Worm (Caenorhabditis elegans): ENCODE data around the gene srj-21.

Gene srj-21

DNA sequence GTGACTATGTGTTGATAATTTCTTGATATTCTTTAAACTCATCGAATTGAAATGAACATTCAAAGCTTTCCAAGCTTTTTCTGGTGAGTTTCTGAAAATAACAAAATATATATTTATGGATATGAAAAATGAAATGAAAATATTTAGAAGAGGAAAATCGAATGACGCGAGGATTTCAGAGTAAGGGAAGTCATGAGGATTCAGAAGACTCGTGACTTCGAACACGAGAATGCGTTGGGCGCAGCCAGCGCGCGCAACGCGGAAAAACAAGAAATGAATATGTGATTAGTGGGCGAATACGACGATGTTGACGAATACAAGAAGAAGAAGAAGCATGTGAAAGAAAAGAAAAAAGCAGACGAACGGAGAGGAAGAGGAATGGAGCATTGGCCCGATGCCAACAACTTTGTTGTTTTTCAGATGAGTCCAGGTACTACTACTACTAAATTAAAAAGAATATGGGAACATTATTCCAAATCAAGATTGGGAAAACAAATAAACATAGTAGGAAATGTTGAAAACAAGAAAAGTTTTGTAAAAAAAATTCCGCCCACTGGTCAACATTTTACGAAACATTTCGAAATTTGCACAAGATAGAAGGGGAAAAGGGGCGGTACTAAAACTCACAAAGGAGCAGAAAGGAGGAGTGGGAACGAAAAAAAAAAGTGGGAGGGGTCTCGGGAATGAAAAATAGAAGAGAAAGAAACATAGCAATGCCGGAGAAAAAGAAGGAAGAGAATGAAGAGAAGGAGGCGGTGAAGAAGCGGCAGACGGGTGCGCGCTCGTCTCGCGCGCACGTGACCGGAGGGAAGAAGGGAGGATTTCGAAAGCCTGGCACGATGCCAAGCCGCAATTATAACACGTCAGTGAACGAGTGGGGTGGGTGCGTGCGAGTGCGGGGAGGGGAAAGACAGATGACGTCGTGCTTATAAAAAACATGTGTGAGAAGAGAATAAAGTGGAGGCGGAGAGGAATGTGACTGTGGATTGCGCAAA is 29.7 kb upstream of the srj-21 start (continued):
- no peak for TF ChIP-seq nhr-23 (tag; optimal IDR thresholded peaks at IDR 0.05)
- TF ChIP-seq egl-27 (tag; optimal IDR thresholded peaks at IDR 0.05): peak; percentile 87
- no peak for TF ChIP-seq dmd-4 (tag; optimal IDR thresholded peaks at IDR 0.05)
- TF ChIP-seq unc-55 (GFP tag; optimal IDR thresholded peaks at IDR 0.05): peak; percentile 90

DNA sequence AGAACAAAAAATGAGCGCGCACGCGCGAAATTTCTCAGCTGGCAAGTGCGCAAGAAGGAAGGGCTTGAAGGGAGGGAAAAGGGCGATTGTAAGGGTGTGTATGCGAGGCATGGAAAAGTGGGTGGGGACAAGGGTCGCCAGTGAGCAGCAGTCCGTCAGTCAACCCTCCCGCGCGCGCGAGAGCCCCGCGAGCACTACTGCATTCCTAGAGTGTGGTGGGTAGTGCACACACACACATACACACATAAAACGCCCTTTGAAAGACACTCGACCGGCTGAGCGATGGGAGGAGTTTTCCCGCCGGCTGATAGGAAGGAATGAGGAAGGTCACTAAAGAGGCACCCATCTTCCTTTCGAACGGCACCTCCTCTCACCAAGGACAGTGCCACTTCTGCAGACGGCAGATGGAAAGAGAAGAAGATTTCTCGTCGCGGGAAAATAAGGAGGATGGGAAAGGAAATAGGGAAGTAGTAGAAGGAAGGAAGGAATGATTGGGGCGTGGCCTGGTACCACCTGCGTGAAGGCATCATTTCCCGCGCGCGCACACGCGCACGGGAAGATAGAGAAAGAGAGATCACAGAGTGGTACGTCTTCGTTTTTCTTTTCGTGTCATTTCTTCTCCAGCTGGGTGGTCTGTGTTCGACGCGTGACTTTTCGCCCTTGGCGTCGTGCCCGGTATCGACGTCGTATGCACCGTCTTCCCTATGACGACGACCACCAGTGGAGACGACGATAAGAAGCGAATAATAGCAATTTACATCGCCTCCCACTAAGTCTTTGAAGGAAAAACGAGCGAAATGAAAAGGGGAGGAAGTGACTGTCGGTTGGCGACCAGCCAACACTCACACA is 28.0 kb upstream of the srj-21 start:
- TF ChIP-seq ztf-1 (GFP tag; conservative IDR thresholded peaks at IDR 0.05): no peak
- no peak for TF ChIP-seq ZK546.5 (tag; optimal IDR thresholded peaks at IDR 0.05)
- TF ChIP-seq elt-1 (tag; optimal IDR thresholded peaks at IDR 0.05): no peak
- no peak for TF ChIP-seq nhr-237 (tag; optimal IDR thresholded peaks at IDR 0.05)
- TF ChIP-seq unc-39 (tag; optimal IDR thresholded peaks at IDR 0.05): no peak
- no peak for TF ChIP-seq mbf-1 (tag; optimal IDR thresholded peaks at IDR 0.05)
- TF ChIP-seq lin-39 (tag; optimal IDR thresholded peaks at IDR 0.05): no peak
- peak; percentile 92 for TF ChIP-seq sma-3 (GFP tag; optimal IDR thresholded peaks at IDR 0.05)
- peak; percentile 97 for TF ChIP-seq nhr-25 (tag; optimal IDR thresholded peaks at IDR 0.05)
- TF ChIP-seq skn-1 (tag; optimal IDR thresholded peaks at IDR 0.05): no peak
- peak; percentile 37 for TF ChIP-seq F13H6.1 (tag; optimal IDR thresholded peaks at IDR 0.05)
- TF ChIP-seq crh-2 (tag; optimal IDR thresholded peaks at IDR 0.05): peak; percentile 38
- peak; percentile 29 for TF ChIP-seq gmeb-1 (tag; optimal IDR thresholded peaks at IDR 0.05)
- no peak for TF ChIP-seq unc-55 (GFP tag; optimal IDR thresholded peaks at IDR 0.05)
- no peak for TF ChIP-seq aly-2 (tag; optimal IDR thresholded peaks at IDR 0.05)
- no peak for TF ChIP-seq nhr-77 (tag; optimal IDR thresholded peaks at IDR 0.05)
- TF ChIP-seq snpc-4 (tag; optimal IDR thresholded peaks at IDR 0.05): no peak
- peak; percentile 55 for TF ChIP-seq C34F6.9 (tag; optimal IDR thresholded peaks at IDR 0.05)
- TF ChIP-seq lin-13 (GFP tag; optimal IDR thresholded peaks at IDR 0.05): no peak
- TF ChIP-seq lin-11 (tag; optimal IDR thresholded peaks at IDR 0.05): no peak
- TF ChIP-seq ztf-11 (tag; optimal IDR thresholded peaks at IDR 0.05): no peak
- TF ChIP-seq fos-1 (tag; optimal IDR thresholded peaks at IDR 0.05): peak; percentile 53
- peak; percentile 96 for TF ChIP-seq nhr-21 (tag; optimal IDR thresholded peaks at IDR 0.05)
- TF ChIP-seq alr-1 (tag; optimal IDR thresholded peaks at IDR 0.05): no peak
- TF ChIP-seq Y55F3AM.14 (GFP tag; optimal IDR thresholded peaks at IDR 0.05): peak; percentile 93
- peak; percentile 75 to 77 for TF ChIP-seq mdl-1 (tag; optimal IDR thresholded peaks at IDR 0.05)
- peak; percentile 97 for TF ChIP-seq ceh-16 (tag; optimal IDR thresholded peaks at IDR 0.05)
- no peak for TF ChIP-seq elt-3 (tag; optimal IDR thresholded peaks at IDR 0.05)
- no peak for TF ChIP-seq unc-62 (GFP tag; optimal IDR thresholded peaks at IDR 0.05)
- TF ChIP-seq nhr-10 (tag; optimal IDR thresholded peaks at IDR 0.05): no peak
- no peak for TF ChIP-seq R02D3.7 (tag; optimal IDR thresholded peaks at IDR 0.05)
- TF ChIP-seq ztf-4 (tag; optimal IDR thresholded peaks at IDR 0.05): no peak
- peak; percentile 51 for TF ChIP-seq peb-1 (tag; optimal IDR thresholded peaks at IDR 0.05)
- peak; percentile 35 for TF ChIP-seq nhr-129 (tag; optimal IDR thresholded peaks at IDR 0.05)
- no peak for TF ChIP-seq ceh-82 (tag; optimal IDR thresholded peaks at IDR 0.05)
- no peak for TF ChIP-seq zag-1 (tag; optimal IDR thresholded peaks at IDR 0.05)
- peak; percentile 44 for TF ChIP-seq sem-4 (tag; optimal IDR thresholded peaks at IDR 0.05)
- peak; percentile 33 for TF ChIP-seq egl-27 (tag; optimal IDR thresholded peaks at IDR 0.05)
- TF ChIP-seq blmp-1 (tag; optimal IDR thresholded peaks at IDR 0.05; ENCODE audit: insufficient read depth): peak; percentile 95
- no peak for TF ChIP-seq ama-1 (optimal IDR thresholded peaks at IDR 0.05)
- peak; percentile 97 for TF ChIP-seq sma-9 (GFP tag; optimal IDR thresholded peaks at IDR 0.05)
- TF ChIP-seq sma-9 (tag; optimal IDR thresholded peaks at IDR 0.05): peak; percentile 28
- TF ChIP-seq lsy-2 (tag; optimal IDR thresholded peaks at IDR 0.05): no peak
- TF ChIP-seq nhr-23 (tag; optimal IDR thresholded peaks at IDR 0.05): no peak
- peak; percentile 1 for TF ChIP-seq nhr-6 (tag; optimal IDR thresholded peaks at IDR 0.05)
- no peak for TF ChIP-seq nhr-11 (tag; optimal IDR thresholded peaks at IDR 0.05)
- no peak for TF ChIP-seq dmd-4 (tag; optimal IDR thresholded peaks at IDR 0.05)
- no peak for TF ChIP-seq mab-5 (tag; optimal IDR thresholded peaks at IDR 0.05)
- no peak for TF ChIP-seq nhr-12 (tag; optimal IDR thresholded peaks at IDR 0.05)

Measured in whole organism, L2 larva.